Fruit fly (Drosophila melanogaster): Measurements from ENCODE around the gene beta-PheRS.

Gene beta-PheRS

dm6 chr3R:24259278-24260040, 7.0 kb upstream of the beta-PheRS start (continued):
- TF ChIP-seq CG3163 (GFP tag; optimal IDR thresholded peaks at IDR 0.05) = no peak
- TF ChIP-seq Mes4 (GFP tag; optimal IDR thresholded peaks at IDR 0.05) = peak; percentile 75
- peak; percentile 82 for TF ChIP-seq Sox100B (GFP tag; optimal IDR thresholded peaks at IDR 0.05)

- TF ChIP-seq Mes4 (GFP tag; optimal IDR thresholded peaks at IDR 0.05) (no peak), zen (tag; optimal IDR thresholded peaks at IDR 0.05) (peak; percentile 60), CG7928 (GFP tag; optimal IDR thresholded peaks at IDR 0.05) (no peak), cad (GFP tag; optimal IDR thresholded peaks at IDR 0.05) (peak; percentile 93), Hr78 (GFP tag; optimal IDR thresholded peaks at IDR 0.05) (peak in 1 of 2 experiments; percentile 49), unpg (GFP tag; optimal IDR thresholded peaks at IDR 0.05) (no peak), CG17361 (GFP tag; IDR thresholded peaks at IDR 0.05) (no peak), CG10147 (GFP tag; optimal IDR thresholded peaks at IDR 0.05) (no peak), CG7372 (GFP tag; IDR thresholded peaks at IDR 0.05) (no peak), Hmx (GFP tag; optimal IDR thresholded peaks at IDR 0.05) (no peak), Elba2 (GFP tag; optimal IDR thresholded peaks at IDR 0.05) (peak; percentile 31)
Measured at dm6 chr3R:24258333-24258732, 5.9 kb upstream of the beta-PheRS start.

- TF ChIP-seq CG14050 (GFP tag; IDR thresholded peaks at IDR 0.05) = no peak
- TF ChIP-seq dati (GFP tag; IDR thresholded peaks at IDR 0.05) = no peak
- 0 out of 3 replicates have a peak, but pooled peaks have one; percentile 32 for TF ChIP-seq CG7963 (GFP tag; IDR thresholded peaks at IDR 0.05; ENCODE audit: partially characterized antibody)
- TF ChIP-seq Myb (GFP tag; optimal IDR thresholded peaks at IDR 0.05) = peak; percentile 1
- TF ChIP-seq Taf1 (GFP tag; IDR thresholded peaks at IDR 0.05) = no peak
- no peak for TF ChIP-seq CG6813 (GFP tag; optimal IDR thresholded peaks at IDR 0.05)
- TF ChIP-seq Adf1 (GFP tag; IDR thresholded peaks at IDR 0.05) = no peak
- TF ChIP-seq twi (tag; optimal IDR thresholded peaks at IDR 0.05) = no peak
- no peak for TF ChIP-seq CG8478 (optimal IDR thresholded peaks at IDR 0.05)
- TF ChIP-seq CG18619 (GFP tag; optimal IDR thresholded peaks at IDR 0.05) = no peak
- no peak for TF ChIP-seq Mrtf (GFP tag; IDR thresholded peaks at IDR 0.05)
- no peak for TF ChIP-seq exex (tag; optimal IDR thresholded peaks at IDR 0.05)
- no peak for TF ChIP-seq CG7357 (GFP tag; IDR thresholded peaks at IDR 0.05)
- TF ChIP-seq Scr (GFP tag; IDR thresholded peaks at IDR 0.05; ENCODE audit: partially characterized antibody) = peak; percentile 8; the same call in 1 of the 2 replicates
- TF ChIP-seq CG2202 (tag; optimal IDR thresholded peaks at IDR 0.05) = no peak
- TF ChIP-seq Sry-δ (GFP tag; optimal IDR thresholded peaks at IDR 0.05) = peak; percentile 55
- TF ChIP-seq CG6854 (GFP tag; optimal IDR thresholded peaks at IDR 0.05) = no peak
- TF ChIP-seq CG32532 (GFP tag; IDR thresholded peaks at IDR 0.05) = no peak
- TF ChIP-seq CG2889 (GFP tag; IDR thresholded peaks at IDR 0.05) = no peak
- no peak for TF ChIP-seq CG13296 (GFP tag; optimal IDR thresholded peaks at IDR 0.05)
- TF ChIP-seq CG6683 (GFP tag; optimal IDR thresholded peaks at IDR 0.05) = no peak
- TF ChIP-seq CG6272 (GFP tag; IDR thresholded peaks at IDR 0.05) = no peak
- TF ChIP-seq CG2116 (GFP tag; optimal IDR thresholded peaks at IDR 0.05) = peak; percentile 7
- peak; percentile 21 for TF ChIP-seq CG7745 (tag; optimal IDR thresholded peaks at IDR 0.05)
- no peak for TF ChIP-seq prd (optimal IDR thresholded peaks at IDR 0.05)
- TF ChIP-seq prd (GFP tag; IDR thresholded peaks at IDR 0.05) = no peak
- TF ChIP-seq Meics (GFP tag; optimal IDR thresholded peaks at IDR 0.05) = no peak
- TF ChIP-seq amos (GFP tag; IDR thresholded peaks at IDR 0.05; ENCODE audit: partially characterized antibody) = no peak
- no peak for TF ChIP-seq D (optimal IDR thresholded peaks at IDR 0.05)
- TF ChIP-seq D (GFP tag; optimal IDR thresholded peaks at IDR 0.05) = no peak
- no peak for TF ChIP-seq Lim3 (GFP tag; IDR thresholded peaks at IDR 0.05)
- TF ChIP-seq CG34224 (GFP tag; IDR thresholded peaks at IDR 0.05; ENCODE audit: partially characterized antibody) = 0 out of 3 replicates have a peak, but pooled peaks have one; percentile 15
- no peak for TF ChIP-seq CG8089 (GFP tag; optimal IDR thresholded peaks at IDR 0.05)
- TF ChIP-seq CG11504 (tag; optimal IDR thresholded peaks at IDR 0.05) = no peak
- TF ChIP-seq CG43689 (GFP tag; IDR thresholded peaks at IDR 0.05) = no peak
Measured at dm6 chr3R:24234721-24235120, 17.8 kb downstream of the beta-PheRS start.

All from whole organism, embryonic.